Fruit fly (Drosophila melanogaster): ENCODE results near the gene mrt.

Gene mrt

dm6 chr3R:27244742-27245400, 37.6 kb downstream of the mrt start, which contains the start of gene CG18766 (continued):
- TF ChIP-seq Chrac-16 (GFP tag; optimal IDR thresholded peaks at IDR 0.05) = peak; percentile 15
- peak; percentile 71; the same call in 1 of the 2 replicates for TF ChIP-seq CG42726 (GFP tag; IDR thresholded peaks at IDR 0.05; ENCODE audit: partially characterized antibody)
- peak; percentile 10 for TF ChIP-seq CG34376 (GFP tag; optimal IDR thresholded peaks at IDR 0.05)
- TF ChIP-seq dm (GFP tag; optimal IDR thresholded peaks at IDR 0.05) = peak; percentile 73
- TF ChIP-seq hb (GFP tag; IDR thresholded peaks at IDR 0.05; ENCODE audit: partially characterized antibody) = 0 out of 3 replicates have a peak, but pooled peaks have one; percentile 20
- TF ChIP-seq CG6791 (GFP tag; IDR thresholded peaks at IDR 0.05; ENCODE audit: partially characterized antibody) = peak; percentile 28; the same call in 1 of the 3 replicates
- peak; percentile 71 for TF ChIP-seq nom (GFP tag; optimal IDR thresholded peaks at IDR 0.05)
- TF ChIP-seq CG11085 (GFP tag; IDR thresholded peaks at IDR 0.05) = no peak
- peak; percentile 2 for TF ChIP-seq CG8944 (GFP tag; optimal IDR thresholded peaks at IDR 0.05)
- TF ChIP-seq grn (GFP tag; optimal IDR thresholded peaks at IDR 0.05) = peak; percentile 41
- 0 out of 3 replicates have a peak, but pooled peaks have one; percentile 38 for TF ChIP-seq zfh1 (GFP tag; IDR thresholded peaks at IDR 0.05)
- no peak for TF ChIP-seq lov (optimal IDR thresholded peaks at IDR 0.05)
- TF ChIP-seq lov (GFP tag; IDR thresholded peaks at IDR 0.05) = 0 out of 3 replicates have a peak, but pooled peaks have one; percentile 30
- TF ChIP-seq crp (GFP tag; optimal IDR thresholded peaks at IDR 0.05) = peak in 1 of 2 experiments; percentile 20
- 0 out of 3 replicates have a peak, but pooled peaks have one; percentile 41 for TF ChIP-seq CG6175 (GFP tag; IDR thresholded peaks at IDR 0.05)
- no peak for TF ChIP-seq onecut (GFP tag; IDR thresholded peaks at IDR 0.05)
- peak; percentile 56 for TF ChIP-seq pb (GFP tag; optimal IDR thresholded peaks at IDR 0.05)
- TF ChIP-seq CG4424 (GFP tag; optimal IDR thresholded peaks at IDR 0.05) = peak; percentile 60
- TF ChIP-seq Gug (GFP tag; IDR thresholded peaks at IDR 0.05) = peak; percentile 18; the same call in 1 of the 4 replicates
- TF ChIP-seq CG32772 (GFP tag; IDR thresholded peaks at IDR 0.05) = no peak
- TF ChIP-seq Stat92E (GFP tag; optimal IDR thresholded peaks at IDR 0.05) = peak in 1 of 3 experiments; percentile 32
- peak; percentile 14 for TF ChIP-seq CG8924 (tag; optimal IDR thresholded peaks at IDR 0.05)
- TF ChIP-seq grau (tag; optimal IDR thresholded peaks at IDR 0.05) = peak; percentile 29
- peak in 1 of 2 experiments; percentile 47 for TF ChIP-seq tll (GFP tag; optimal IDR thresholded peaks at IDR 0.05)
- peak; percentile 99 for TF ChIP-seq sug (tag; optimal IDR thresholded peaks at IDR 0.05)
- TF ChIP-seq amos (GFP tag; IDR thresholded peaks at IDR 0.05; ENCODE audit: partially characterized antibody) = peak; percentile 45
- TF ChIP-seq en (GFP tag; optimal IDR thresholded peaks at IDR 0.05) = no peak
- TF ChIP-seq CG14441 (GFP tag; IDR thresholded peaks at IDR 0.05) = no peak
- no peak for TF ChIP-seq PHDP (tag; optimal IDR thresholded peaks at IDR 0.05)
- TF ChIP-seq CG43689 (GFP tag; IDR thresholded peaks at IDR 0.05) = no peak
- no peak for TF ChIP-seq CG11398 (GFP tag; optimal IDR thresholded peaks at IDR 0.05)
- TF ChIP-seq pzg (GFP tag; optimal IDR thresholded peaks at IDR 0.05) = peak; percentile 82
- peak; percentile 20 for TF ChIP-seq corto (GFP tag; optimal IDR thresholded peaks at IDR 0.05)
- TF ChIP-seq CG3847 (GFP tag; IDR thresholded peaks at IDR 0.05) = peak; percentile 69
- peak; percentile 54 for TF ChIP-seq mam (GFP tag; optimal IDR thresholded peaks at IDR 0.05)
- peak; percentile 14 for TF ChIP-seq twi (tag; optimal IDR thresholded peaks at IDR 0.05)
- TF ChIP-seq Myb (GFP tag; optimal IDR thresholded peaks at IDR 0.05) = peak; percentile 77
- no peak for TF ChIP-seq nerfin-1 (tag; optimal IDR thresholded peaks at IDR 0.05)
- peak in 1 of 2 experiments; percentile 91 for TF ChIP-seq Hr78 (GFP tag; optimal IDR thresholded peaks at IDR 0.05)
- TF ChIP-seq ash1 (GFP tag; optimal IDR thresholded peaks at IDR 0.05) = no peak
- peak; percentile 81 for TF ChIP-seq Dp (GFP tag; optimal IDR thresholded peaks at IDR 0.05)
- TF ChIP-seq luna (GFP tag; optimal IDR thresholded peaks at IDR 0.05) = peak; percentile 9
- TF ChIP-seq pho (GFP tag; optimal IDR thresholded peaks at IDR 0.05) = peak; percentile 45
- peak; percentile 4 for TF ChIP-seq CG4820 (GFP tag; optimal IDR thresholded peaks at IDR 0.05)
- no peak for TF ChIP-seq ci (GFP tag; IDR thresholded peaks at IDR 0.05)
- no peak for TF ChIP-seq CG18262 (tag; optimal IDR thresholded peaks at IDR 0.05)
- TF ChIP-seq Ptx1 (GFP tag; IDR thresholded peaks at IDR 0.05) = peak; percentile 28; the same call in 1 of the 2 replicates
- no peak for TF ChIP-seq jing (GFP tag; optimal IDR thresholded peaks at IDR 0.05)
